Fruit fly (Drosophila melanogaster) whole organism, embryonic: ENCODE results near the gene eIF4E5.

Source experiments
- B-H2 ChIP-seq: fragments of 200-800 bp; sonication (Bioruptor generic); optimal IDR thresholded peaks from 2 replicates; lab custom pipeline; 2018; ENCODE audit warnings: missing biosample characterization, mild to moderate bottlenecking, missing genetic modification characterization
- Bdp1 ChIP-seq: fragments of 200-800 bp; sonication (Bioruptor generic); optimal IDR thresholded peaks from 3 replicates; lab custom pipeline; 2016; ENCODE audit warnings: missing biosample characterization, missing genetic modification characterization
- Blimp-1 ChIP-seq: fragments of 200-800 bp; sonication (Bioruptor generic); optimal IDR thresholded peaks from 3 replicates; lab custom pipeline; 2018; ENCODE audit warnings: missing biosample characterization, missing genetic modification characterization, mild to moderate bottlenecking, moderate library complexity, missing genetic modification reagents
- CG10209 ChIP-seq: fragments of 200-800 bp; sonication (Bioruptor generic); optimal IDR thresholded peaks from 3 replicates; lab custom pipeline; 2017; ENCODE audit warnings: missing biosample characterization, mild to moderate bottlenecking, missing genetic modification characterization, missing genetic modification reagents
- CG10366 ChIP-seq: fragments of 200-800 bp; sonication (Bioruptor generic); IDR thresholded peaks from 2 replicates; pipeline ENCODE4 v1.3.6; 2022; ENCODE audit warnings: missing biosample characterization, missing genetic modification characterization
- CG11696 ChIP-seq: fragments of 200-800 bp; sonication (Bioruptor generic); IDR thresholded peaks from 2 replicates; pipeline ENCODE4 v1.3.6; 2022; ENCODE audit warnings: missing biosample characterization, missing genetic modification characterization
- CG13894 ChIP-seq: fragments of 200-800 bp; sonication (Bioruptor generic); optimal IDR thresholded peaks from 3 replicates; lab custom pipeline; 2018; ENCODE audit warnings: missing biosample characterization, mild to moderate bottlenecking, missing genetic modification characterization, moderate library complexity
- CG15011 ChIP-seq: fragments of 200-800 bp; sonication (Bioruptor generic); optimal IDR thresholded peaks from 3 replicates; lab custom pipeline; 2018; ENCODE audit warnings: missing biosample characterization, mild to moderate bottlenecking, missing genetic modification characterization
- CG1647 ChIP-seq: fragments of 200-800 bp; sonication (Bioruptor generic); optimal IDR thresholded peaks from 3 replicates; lab custom pipeline; 2016; ENCODE audit warnings: missing biosample characterization, missing genetic modification characterization
- CG2712 ChIP-seq: fragments of 200-800 bp; optimal IDR thresholded peaks from 3 replicates; lab custom pipeline; 2019; ENCODE audit warnings: missing biosample characterization, mild to moderate bottlenecking, missing genetic modification characterization, moderate library complexity
- CG30020 ChIP-seq: fragments of 200-800 bp; optimal IDR thresholded peaks from 2 replicates; lab custom pipeline; 2019; ENCODE audit warnings: missing biosample characterization, mild to moderate bottlenecking, missing genetic modification characterization, moderate library complexity
- CG32772 ChIP-seq: fragments of 200-800 bp; sonication (Bioruptor generic); IDR thresholded peaks from 2 replicates; pipeline ENCODE4 v1.3.6; 2022; ENCODE audit warnings: missing biosample characterization, missing genetic modification characterization
- CG3847 ChIP-seq: fragments of 200-800 bp; sonication (Bioruptor generic); IDR thresholded peaks from 2 replicates; pipeline ENCODE4 v1.3.6; 2022; ENCODE audit warnings: missing biosample characterization, missing genetic modification characterization
- CG4328 ChIP-seq: fragments of 200-800 bp; sonication (Bioruptor generic); optimal IDR thresholded peaks from 3 replicates; lab custom pipeline; 2017; ENCODE audit warnings: missing biosample characterization, missing genetic modification reagents, missing genetic modification characterization
- CG4360 ChIP-seq: fragments of 200-800 bp; sonication (Bioruptor generic); IDR thresholded peaks from 2 replicates; pipeline ENCODE4 v1.3.6; 2022; ENCODE audit warnings: missing biosample characterization, missing genetic modification characterization
- CG4854 ChIP-seq: fragments of 200-800 bp; sonication (Bioruptor generic); optimal IDR thresholded peaks from 2 replicates; lab custom pipeline; 2016; ENCODE audit warnings: missing biosample characterization, missing genetic modification characterization, inconsistent platforms
- CG5953 ChIP-seq: fragments of 200-800 bp; sonication (Bioruptor generic); IDR thresholded peaks from 2 replicates; pipeline ENCODE4 v1.3.6; 2022; ENCODE audit warnings: missing biosample characterization, missing genetic modification characterization
- CG8478 ChIP-seq: fragments of >200 bp; optimal IDR thresholded peaks from 2 replicates; lab custom pipeline; 2018
- CG9609 ChIP-seq: fragments of 200-800 bp; sonication (Bioruptor generic); optimal IDR thresholded peaks from 3 replicates; lab custom pipeline; 2016; ENCODE audit warnings: missing biosample characterization, missing genetic modification characterization
- CG9876 ChIP-seq: fragments of 200-800 bp; sonication (Bioruptor generic); optimal IDR thresholded peaks from 2 replicates; lab custom pipeline; 2016; ENCODE audit warnings: missing biosample characterization, missing genetic modification characterization
- Dad ChIP-seq: fragments of 200-800 bp; sonication (Bioruptor generic); optimal IDR thresholded peaks from 3 replicates; lab custom pipeline; 2016; ENCODE audit warnings: missing biosample characterization, missing genetic modification characterization
- Dp ChIP-seq: fragments of 200-800 bp; sonication (Bioruptor generic); optimal IDR thresholded peaks from 2 replicates; lab custom pipeline; 2018; ENCODE audit warnings: missing biosample characterization, mild to moderate bottlenecking, missing genetic modification characterization, moderate library complexity
- HLH54F ChIP-seq: fragments of 200-800 bp; sonication (Bioruptor generic); optimal IDR thresholded peaks from 3 replicates; lab custom pipeline; 2016; ENCODE audit warnings: missing biosample characterization, missing genetic modification characterization
- HmgD ChIP-seq: fragments of 200-800 bp; sonication (Bioruptor generic); optimal IDR thresholded peaks from 3 replicates; lab custom pipeline; 2016; ENCODE audit warnings: missing biosample characterization, missing genetic modification characterization
- Hmr ChIP-seq: fragments of 200-800 bp; sonication (Bioruptor generic); optimal IDR thresholded peaks from 3 replicates; lab custom pipeline; 2017; ENCODE audit warnings: mild to moderate bottlenecking, missing biosample characterization, missing genetic modification reagents, missing genetic modification characterization
- Hr39 ChIP-seq: fragments of >200 bp; optimal IDR thresholded peaks from 2 replicates; lab custom pipeline; 2017
- Hr51 ChIP-seq, 2 experiments: fragments of 200-800 bp; sonication (Bioruptor generic); optimal IDR thresholded peaks; 2 replicates in 1 of 2; 3 replicates in 1 of 2; lab custom pipeline; 2016 to 2018; ENCODE audit warnings: missing biosample characterization in 2 of 2, missing genetic modification characterization in 2 of 2, mild to moderate bottlenecking in 1 of 2, moderate library complexity in 1 of 2
- MESR4 ChIP-seq: fragments of 200-800 bp; sonication (Bioruptor generic); optimal IDR thresholded peaks from 2 replicates; lab custom pipeline; 2018; ENCODE audit warnings: missing biosample characterization, mild to moderate bottlenecking, missing genetic modification characterization, moderate library complexity
- MTF-1 ChIP-seq: fragments of 200-800 bp; sonication (Bioruptor generic); optimal IDR thresholded peaks from 2 replicates; lab custom pipeline; 2018; ENCODE audit warnings: missing biosample characterization, mild to moderate bottlenecking, missing genetic modification characterization, borderline replicate concordance
- Oaz ChIP-seq: fragments of 200-800 bp; sonication (Bioruptor generic); IDR thresholded peaks from 2 replicates; pipeline ENCODE4 v1.3.6; 2022; ENCODE audit warnings: missing biosample characterization, missing genetic modification characterization
- Optix ChIP-seq: fragments of 200-800 bp; sonication (Bioruptor generic); IDR thresholded peaks from 3 replicates; pipeline ENCODE4 v1.3.6; 2022; ENCODE audit warnings: missing biosample characterization, missing genetic modification characterization
- YL-1 ChIP-seq: fragments of 200-800 bp; sonication (Bioruptor generic); optimal IDR thresholded peaks from 3 replicates; lab custom pipeline; 2017; ENCODE audit warnings: missing biosample characterization, mild to moderate bottlenecking, missing genetic modification characterization
- ac ChIP-seq: fragments of 200-800 bp; sonication (Bioruptor generic); optimal IDR thresholded peaks from 3 replicates; lab custom pipeline; 2017; ENCODE audit warnings: missing biosample characterization, mild to moderate bottlenecking, missing genetic modification characterization
- amos ChIP-seq: fragments of 200-800 bp; sonication (Bioruptor generic); IDR thresholded peaks from 2 replicates; pipeline ENCODE4 v1.3.6; 2022; ENCODE audit warnings: missing biosample characterization, missing genetic modification characterization; ENCODE audit not compliant: partially characterized antibody
- br ChIP-seq: fragments of >200 bp; optimal IDR thresholded peaks from 2 replicates; lab custom pipeline; 2017
- da ChIP-seq: fragments of 200-800 bp; sonication (Bioruptor generic); optimal IDR thresholded peaks from 2 replicates; lab custom pipeline; 2016; ENCODE audit warnings: missing biosample characterization, missing genetic modification characterization
- dati ChIP-seq: fragments of 200-800 bp; sonication (Bioruptor generic); IDR thresholded peaks from 2 replicates; pipeline ENCODE4 v1.3.6; 2022; ENCODE audit warnings: missing biosample characterization, missing genetic modification characterization
- dpn ChIP-seq, 2 experiments: fragments of 200-800 bp; sonication (Bioruptor generic); optimal IDR thresholded peaks; 3 replicates each; lab custom pipeline; 2016; ENCODE audit warnings: missing biosample characterization in 2 of 2, missing genetic modification characterization in 2 of 2
- dysf ChIP-seq: fragments of 200-800 bp; sonication (Bioruptor generic); IDR thresholded peaks from 3 replicates; pipeline ENCODE4 v1.3.6; 2022; ENCODE audit warnings: missing biosample characterization, missing genetic modification characterization
- ems ChIP-seq: fragments of 200-800 bp; sonication (Bioruptor generic); optimal IDR thresholded peaks from 3 replicates; lab custom pipeline; 2016; ENCODE audit warnings: missing biosample characterization, missing genetic modification characterization
- eve ChIP-seq, 2 experiments: fragments of >200 bp; optimal IDR thresholded peaks; 2 replicates each; lab custom pipeline; 2017; ENCODE audit warnings: missing biosample characterization in 2 of 2, missing genetic modification characterization in 2 of 2
- eyg ChIP-seq: fragments of 200-800 bp; sonication (Bioruptor generic); optimal IDR thresholded peaks from 3 replicates; lab custom pipeline; 2016; ENCODE audit warnings: missing biosample characterization, missing genetic modification characterization
- fu2 ChIP-seq: fragments of 200-800 bp; sonication (Bioruptor generic); optimal IDR thresholded peaks from 2 replicates; lab custom pipeline; 2016; ENCODE audit warnings: missing biosample characterization, missing genetic modification characterization
- hb ChIP-seq: fragments of 200-800 bp; sonication (Bioruptor generic); IDR thresholded peaks from 3 replicates; pipeline ENCODE4 v1.3.6; 2022; ENCODE audit warnings: missing biosample characterization, missing genetic modification characterization; ENCODE audit not compliant: partially characterized antibody
- insv ChIP-seq, 2 experiments: fragments of 200-800 bp; sonication (Bioruptor generic); optimal IDR thresholded peaks; 3 replicates each; lab custom pipeline; 2016 to 2018; ENCODE audit warnings: missing biosample characterization in 2 of 2, missing genetic modification characterization in 2 of 2
- jing ChIP-seq: fragments of 200-800 bp; sonication (Bioruptor generic); optimal IDR thresholded peaks from 2 replicates; lab custom pipeline; 2018; ENCODE audit warnings: missing biosample characterization, mild to moderate bottlenecking, missing genetic modification characterization
- lbe ChIP-seq: fragments of 200-800 bp; sonication (Bioruptor generic); optimal IDR thresholded peaks from 2 replicates; lab custom pipeline; 2016; ENCODE audit warnings: missing biosample characterization, mild to moderate bottlenecking, missing genetic modification characterization
- onecut ChIP-seq: fragments of 200-800 bp; sonication (Bioruptor generic); IDR thresholded peaks from 2 replicates; pipeline ENCODE4 v1.3.6; 2022; ENCODE audit warnings: missing biosample characterization, missing genetic modification characterization
- pfk ChIP-seq: fragments of 200-800 bp; sonication (Bioruptor generic); optimal IDR thresholded peaks from 2 replicates; lab custom pipeline; 2018; ENCODE audit warnings: missing biosample characterization, mild to moderate bottlenecking, missing genetic modification characterization, moderate library complexity
- scrt ChIP-seq: fragments of 200-800 bp; sonication (Bioruptor generic); optimal IDR thresholded peaks from 2 replicates; lab custom pipeline; 2018; ENCODE audit warnings: missing biosample characterization, mild to moderate bottlenecking, missing genetic modification characterization, moderate library complexity
- sisA ChIP-seq: fragments of 200-800 bp; sonication (Bioruptor generic); IDR thresholded peaks from 2 replicates; pipeline ENCODE4 v1.3.6; 2022; ENCODE audit warnings: missing biosample characterization, missing genetic modification characterization
- wek ChIP-seq: fragments of 200-800 bp; sonication (Bioruptor generic); optimal IDR thresholded peaks from 3 replicates; lab custom pipeline; 2018; ENCODE audit warnings: missing biosample characterization, mild to moderate bottlenecking, missing genetic modification characterization, moderate library complexity

Gene eIF4E5

DNA sequence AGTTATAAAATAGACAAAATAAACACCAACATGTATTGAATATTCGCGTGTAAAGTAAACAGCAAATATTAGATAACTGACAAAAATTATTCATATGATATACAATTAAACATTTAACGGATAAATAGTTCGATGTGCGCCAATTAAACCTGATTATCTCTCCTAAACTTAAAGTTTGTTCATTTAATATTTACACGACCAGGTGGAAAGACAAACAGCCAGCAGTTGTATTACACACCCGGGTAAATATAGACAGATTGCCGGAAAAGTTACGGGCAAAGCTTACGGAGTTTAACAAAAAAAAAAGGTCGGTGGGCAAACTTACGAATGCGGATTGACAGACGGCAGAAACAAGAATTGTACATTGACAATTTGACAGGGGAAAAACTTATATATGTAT, 12.6 kb upstream of the eIF4E5 start (continued):
- peak; percentile 27 for TF ChIP-seq CG13894 (tag; lab: Kevin White, UChicago)
- TF ChIP-seq CG10366 (GFP tag; lab: Robert Waterston, UW) = peak; percentile 30; the same call in 1 of the 2 replicates
- peak; percentile 32 for TF ChIP-seq CG4328 (GFP tag; lab: Kevin White, UChicago)
- TF ChIP-seq Hr39 (lab: Kevin White, UChicago) = no peak
- no peak for TF ChIP-seq CG1647 (GFP tag; lab: Kevin White, UChicago)
- peak; percentile 78 for TF ChIP-seq CG15011
- TF ChIP-seq Blimp-1 = peak; percentile 58
- no peak for TF ChIP-seq sisA
- TF ChIP-seq dysf = peak; percentile 32; the same call in 1 of the 3 replicates
- TF ChIP-seq Optix (GFP tag; lab: Robert Waterston, UW) = no peak
- peak; percentile 8 for TF ChIP-seq da (GFP tag; lab: Kevin White, UChicago)
- no peak for TF ChIP-seq fu2 (GFP tag; lab: Kevin White, UChicago)
- TF ChIP-seq eve (GFP tag; optimal IDR thresholded peaks at IDR 0.05; lab: Kevin White, UChicago) = no peak
- TF ChIP-seq CG4854 (GFP tag; lab: Kevin White, UChicago) = peak; percentile 48
- no peak for TF ChIP-seq Dp (GFP tag; lab: Kevin White, UChicago)
- peak; percentile 59 for TF ChIP-seq CG11696 (GFP tag; lab: Robert Waterston, UW)
- no peak for TF ChIP-seq CG2712 (tag; lab: Kevin White, UChicago)
- no peak for TF ChIP-seq pfk (GFP tag; lab: Kevin White, UChicago)
- TF ChIP-seq br (lab: Kevin White, UChicago) = no peak
- TF ChIP-seq scrt = peak; percentile 72
- TF ChIP-seq insv (GFP tag; optimal IDR thresholded peaks at IDR 0.05; lab: Kevin White, UChicago) = no peak
- peak; percentile 45 to 53 for TF ChIP-seq Hr51 (GFP tag; optimal IDR thresholded peaks at IDR 0.05; lab: Kevin White, UChicago)
- no peak for TF ChIP-seq Oaz (GFP tag; lab: Robert Waterston, UW)
- no peak for TF ChIP-seq CG8478 (lab: Kevin White, UChicago)
- peak; percentile 82 for TF ChIP-seq CG10209 (GFP tag; lab: Kevin White, UChicago)
- no peak for TF ChIP-seq amos (GFP tag; lab: Robert Waterston, UW)
- peak; percentile 86 for TF ChIP-seq Hmr
- no peak for TF ChIP-seq CG4360 (GFP tag; lab: Robert Waterston, UW)
- peak; percentile 36 for TF ChIP-seq YL-1 (GFP tag; lab: Kevin White, UChicago)
- TF ChIP-seq dpn (GFP tag; optimal IDR thresholded peaks at IDR 0.05; lab: Kevin White, UChicago) = peak in 1 of 2 experiments; percentile 37
- TF ChIP-seq Bdp1 (GFP tag; lab: Kevin White, UChicago) = peak; percentile 48
- no peak for TF ChIP-seq HmgD
- no peak for TF ChIP-seq HLH54F (GFP tag; lab: Kevin White, UChicago)
- TF ChIP-seq CG3847 (GFP tag; lab: Robert Waterston, UW) = 0 out of 2 replicates have a peak, but pooled peaks have one; percentile 32
- no peak for TF ChIP-seq dati (GFP tag; lab: Robert Waterston, UW)
- no peak for TF ChIP-seq CG32772 (GFP tag; lab: Robert Waterston, UW)
- TF ChIP-seq Dad (GFP tag; lab: Kevin White, UChicago) = peak; percentile 46
- no peak for TF ChIP-seq jing (GFP tag; lab: Kevin White, UChicago)
- no peak for TF ChIP-seq CG9609 (GFP tag; lab: Kevin White, UChicago)
- no peak for TF ChIP-seq lbe (GFP tag; lab: Kevin White, UChicago)
- TF ChIP-seq wek (GFP tag; lab: Kevin White, UChicago) = peak; percentile 51
- TF ChIP-seq ems (GFP tag; lab: Kevin White, UChicago) = peak; percentile 6
- no peak for TF ChIP-seq ac (GFP tag; lab: Kevin White, UChicago)
- TF ChIP-seq CG30020 (tag; lab: Kevin White, UChicago) = no peak
- no peak for TF ChIP-seq hb (GFP tag; lab: Robert Waterston, UW)
- TF ChIP-seq CG9876 (GFP tag; lab: Kevin White, UChicago) = no peak
- TF ChIP-seq B-H2 (GFP tag; lab: Kevin White, UChicago) = peak; percentile 31
- peak; percentile 30; the same call in 1 of the 2 replicates for TF ChIP-seq CG5953 (GFP tag; lab: Robert Waterston, UW)
- 0 out of 2 replicates have a peak, but pooled peaks have one; percentile 15 for TF ChIP-seq onecut (GFP tag; lab: Robert Waterston, UW)
- TF ChIP-seq MESR4 (GFP tag; lab: Kevin White, UChicago) = no peak
- peak; percentile 85 for TF ChIP-seq MTF-1 (GFP tag; lab: Kevin White, UChicago)
- TF ChIP-seq eyg (GFP tag; lab: Kevin White, UChicago) = peak; percentile 65
